Fruit fly (Drosophila melanogaster) whole organism, prepupa: ENCODE measurements around the gene CG13473.

Source experiments
- Blimp-1 ChIP-seq: fragments of 200-800 bp; sonication (Bioruptor generic); optimal IDR thresholded peaks from 3 replicates; lab custom pipeline; 2017; ENCODE audit warnings: missing biosample characterization, missing genetic modification characterization, mild to moderate bottlenecking, moderate library complexity, missing genetic modification reagents
- CG11294 ChIP-seq: fragments of 200-800 bp; sonication (Bioruptor generic); IDR thresholded peaks from 2 replicates; pipeline ENCODE4 v1.3.6; 2022; ENCODE audit warnings: missing biosample characterization, missing genetic modification characterization
- CG11762 ChIP-seq: fragments of 200-800 bp; sonication (Bioruptor generic); optimal IDR thresholded peaks from 3 replicates; lab custom pipeline; 2016; ENCODE audit warnings: missing biosample characterization, missing genetic modification characterization; ENCODE audit not compliant: insufficient read depth
- CG11902 ChIP-seq: fragments of 200-800 bp; sonication (Bioruptor generic); optimal IDR thresholded peaks from 3 replicates; lab custom pipeline; 2016; ENCODE audit warnings: missing biosample characterization, missing genetic modification characterization
- CG15336 ChIP-seq: fragments of 200-800 bp; sonication (Bioruptor generic); IDR thresholded peaks from 2 replicates; pipeline ENCODE4 v1.3.6; 2022; ENCODE audit warnings: missing biosample characterization, missing genetic modification characterization
- CG1621 ChIP-seq: fragments of 200-800 bp; sonication (Bioruptor generic); optimal IDR thresholded peaks from 3 replicates; lab custom pipeline; 2018; ENCODE audit warnings: missing biosample characterization, mild to moderate bottlenecking, missing genetic modification characterization
- CG16779 ChIP-seq: fragments of 200-800 bp; sonication (Bioruptor generic); optimal IDR thresholded peaks from 3 replicates; lab custom pipeline; 2017; ENCODE audit warnings: missing biosample characterization, mild to moderate bottlenecking, missing genetic modification characterization
- CG31627 ChIP-seq: fragments of 200-800 bp; sonication (Bioruptor generic); optimal IDR thresholded peaks from 3 replicates; lab custom pipeline; 2016; ENCODE audit warnings: missing biosample characterization, missing genetic modification characterization
- CG32006 ChIP-seq: fragments of 200-800 bp; sonication (Bioruptor generic); optimal IDR thresholded peaks from 3 replicates; lab custom pipeline; 2017; ENCODE audit warnings: missing biosample characterization, mild to moderate bottlenecking, missing genetic modification characterization
- CG34406 ChIP-seq: fragments of 200-800 bp; sonication (Bioruptor generic); optimal IDR thresholded peaks from 3 replicates; lab custom pipeline; 2016; ENCODE audit warnings: missing biosample characterization, missing genetic modification characterization
- CG3919 ChIP-seq: fragments of 200-800 bp; sonication (Bioruptor generic); optimal IDR thresholded peaks from 3 replicates; lab custom pipeline; 2016; ENCODE audit warnings: missing biosample characterization, missing genetic modification characterization
- CG6276 ChIP-seq: fragments of 200-800 bp; sonication (Bioruptor generic); optimal IDR thresholded peaks from 2 replicates; lab custom pipeline; 2017; ENCODE audit warnings: missing biosample characterization, mild to moderate bottlenecking, missing genetic modification characterization
- CG6808 ChIP-seq: fragments of 200-800 bp; sonication (Bioruptor generic); optimal IDR thresholded peaks from 3 replicates; lab custom pipeline; 2017; ENCODE audit warnings: missing biosample characterization, missing genetic modification characterization, mild to moderate bottlenecking, moderate library complexity, missing genetic modification reagents
- CG6854 ChIP-seq: fragments of 200-800 bp; sonication (Bioruptor generic); optimal IDR thresholded peaks from 2 replicates; lab custom pipeline; 2017; ENCODE audit warnings: missing biosample characterization, mild to moderate bottlenecking, missing genetic modification characterization
- CG7368 ChIP-seq: fragments of 200-800 bp; sonication (Bioruptor generic); optimal IDR thresholded peaks from 3 replicates; lab custom pipeline; 2016; ENCODE audit warnings: missing biosample characterization, missing genetic modification characterization
- CG8119 ChIP-seq: fragments of 200-800 bp; sonication (Bioruptor generic); IDR thresholded peaks from 3 replicates; pipeline ENCODE4 v1.3.6; 2022; ENCODE audit warnings: missing biosample characterization, missing genetic modification characterization
- CG8632 ChIP-seq: fragments of 200-800 bp; sonication (Bioruptor generic); optimal IDR thresholded peaks from 3 replicates; lab custom pipeline; 2016; ENCODE audit warnings: missing biosample characterization, missing genetic modification characterization
- CG9139 ChIP-seq: fragments of 200-800 bp; sonication (Bioruptor generic); optimal IDR thresholded peaks from 3 replicates; lab custom pipeline; 2017; ENCODE audit warnings: missing biosample characterization, mild to moderate bottlenecking, missing genetic modification characterization
- Eip78C ChIP-seq: fragments of 200-800 bp; sonication (Bioruptor generic); peaks from one replicate; lab custom pipeline; 2016; ENCODE audit warnings: missing biosample characterization, missing genetic modification characterization
- Eip93F ChIP-seq: fragments of 200-800 bp; sonication (Bioruptor generic); optimal IDR thresholded peaks from 2 replicates; lab custom pipeline; 2016; ENCODE audit warnings: missing biosample characterization, mild to moderate bottlenecking, missing genetic modification characterization
- Ets96B ChIP-seq: fragments of 200-800 bp; optimal IDR thresholded peaks from 2 replicates; lab custom pipeline; 2019; ENCODE audit warnings: missing biosample characterization, mild to moderate bottlenecking, missing genetic modification characterization, moderate library complexity
- Gug ChIP-seq: fragments of 200-800 bp; sonication (Bioruptor generic); IDR thresholded peaks from 2 replicates; pipeline ENCODE4 v1.3.6; 2022; ENCODE audit warnings: missing biosample characterization, missing genetic modification characterization
- Hr39 ChIP-seq: fragments of 200-800 bp; sonication (Bioruptor generic); optimal IDR thresholded peaks from 2 replicates; lab custom pipeline; 2016; ENCODE audit warnings: missing biosample characterization, missing genetic modification characterization
- Hr4 ChIP-seq: fragments of 200-800 bp; sonication (Bioruptor generic); optimal IDR thresholded peaks from 3 replicates; lab custom pipeline; 2016; ENCODE audit warnings: missing biosample characterization, missing genetic modification characterization
- OdsH ChIP-seq: fragments of 200-800 bp; sonication (Bioruptor generic); optimal IDR thresholded peaks from 3 replicates; lab custom pipeline; 2016; ENCODE audit warnings: missing biosample characterization, missing genetic modification characterization
- Sox102F ChIP-seq: fragments of 200-800 bp; sonication (Bioruptor generic); optimal IDR thresholded peaks from 2 replicates; lab custom pipeline; 2016; ENCODE audit warnings: missing biosample characterization, mild to moderate bottlenecking, missing genetic modification characterization
- Sox14 ChIP-seq: fragments of 200-800 bp; sonication (Bioruptor generic); optimal IDR thresholded peaks from 3 replicates; lab custom pipeline; 2016; ENCODE audit warnings: missing biosample characterization, missing genetic modification characterization
- Sox15 ChIP-seq: fragments of 200-800 bp; sonication (Bioruptor generic); optimal IDR thresholded peaks from 3 replicates; lab custom pipeline; 2016; ENCODE audit warnings: missing biosample characterization, missing genetic modification characterization
- achi ChIP-seq: fragments of 200-800 bp; sonication (Bioruptor generic); optimal IDR thresholded peaks from 3 replicates; lab custom pipeline; 2016; ENCODE audit warnings: missing biosample characterization, missing genetic modification characterization
- acj6 ChIP-seq: fragments of 200-800 bp; sonication (Bioruptor generic); optimal IDR thresholded peaks from 3 replicates; lab custom pipeline; 2016; ENCODE audit warnings: missing biosample characterization, missing genetic modification characterization
- cyc ChIP-seq: fragments of 200-800 bp; sonication (Bioruptor generic); optimal IDR thresholded peaks from 3 replicates; lab custom pipeline; 2016; ENCODE audit warnings: missing biosample characterization, missing genetic modification characterization
- dac ChIP-seq: fragments of 200-800 bp; sonication (Bioruptor generic); optimal IDR thresholded peaks from 2 replicates; lab custom pipeline; 2017; ENCODE audit warnings: missing biosample characterization, mild to moderate bottlenecking, missing genetic modification characterization
- fd59A ChIP-seq: fragments of 200-800 bp; sonication (Bioruptor generic); optimal IDR thresholded peaks from 2 replicates; lab custom pipeline; 2017; ENCODE audit warnings: missing biosample characterization, mild to moderate bottlenecking, missing genetic modification characterization, missing genetic modification reagents
- fd85E ChIP-seq: fragments of 200-800 bp; sonication (Bioruptor generic); optimal IDR thresholded peaks from 3 replicates; lab custom pipeline; 2016; ENCODE audit warnings: missing biosample characterization, missing genetic modification characterization
- fkh ChIP-seq: fragments of 200-800 bp; sonication (Bioruptor generic); optimal IDR thresholded peaks from 3 replicates; lab custom pipeline; 2017; ENCODE audit warnings: missing biosample characterization, mild to moderate bottlenecking, missing genetic modification characterization, moderate library complexity
- net ChIP-seq: fragments of 200-800 bp; sonication (Bioruptor generic); optimal IDR thresholded peaks from 3 replicates; lab custom pipeline; 2016; ENCODE audit warnings: missing biosample characterization, missing genetic modification characterization
- salr ChIP-seq, 2 experiments: fragments of 200-800 bp; sonication (Bioruptor generic); optimal IDR thresholded peaks; 3 replicates each; lab custom pipeline; 2016 to 2018; ENCODE audit warnings: missing biosample characterization in 2 of 2, missing genetic modification characterization in 2 of 2, mild to moderate bottlenecking in 1 of 2
- spab ChIP-seq: fragments of 200-800 bp; sonication (Bioruptor generic); optimal IDR thresholded peaks from 2 replicates; lab custom pipeline; 2017; ENCODE audit warnings: missing biosample characterization, mild to moderate bottlenecking, missing genetic modification characterization, missing genetic modification reagents
- topi ChIP-seq: fragments of 200-800 bp; sonication (Bioruptor generic); optimal IDR thresholded peaks from 3 replicates; lab custom pipeline; 2016; ENCODE audit warnings: missing biosample characterization, missing genetic modification characterization

The CG13473 gene

DNA sequence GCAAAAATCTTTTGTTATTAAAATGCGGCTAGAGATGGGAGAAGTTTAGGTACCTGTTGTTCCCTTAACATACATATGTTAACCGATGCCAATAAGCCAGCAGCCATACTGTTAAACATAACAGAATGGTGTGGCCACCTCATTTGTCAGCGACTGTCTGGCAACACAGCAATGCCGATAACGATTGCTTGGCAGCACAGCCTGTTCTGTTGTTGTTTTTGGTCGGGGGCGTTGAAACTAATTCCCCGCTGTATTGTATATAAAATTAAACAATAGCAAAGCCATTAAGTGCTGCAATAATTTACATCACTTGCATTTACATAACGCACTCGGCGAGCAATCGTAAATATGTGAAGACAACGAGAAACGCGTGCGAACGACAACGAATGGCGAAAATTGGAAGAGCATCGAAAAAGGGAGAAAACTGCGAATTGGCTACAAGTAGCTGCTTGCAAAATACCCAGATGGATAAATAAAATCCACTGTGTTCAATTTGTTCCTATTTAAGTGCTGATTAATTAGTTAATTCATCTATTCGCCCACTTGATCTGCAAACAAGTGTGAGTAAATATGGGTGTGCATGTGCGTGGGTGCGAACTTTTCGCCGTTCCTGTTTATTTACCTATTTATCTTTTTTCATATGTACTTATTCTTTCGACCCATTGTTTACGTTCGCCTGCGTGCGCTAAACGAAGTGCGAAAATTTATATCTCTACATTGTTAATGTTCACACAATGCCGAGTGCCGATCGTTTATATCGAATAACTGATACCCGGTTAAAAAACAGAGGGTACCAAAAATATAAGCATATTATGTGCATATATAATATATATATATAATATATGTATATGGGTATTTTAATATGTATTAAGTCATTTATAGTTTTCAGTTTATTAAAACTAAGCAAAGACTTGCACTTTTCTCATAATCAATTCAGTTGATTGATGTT, 33.6 kb downstream of the CG13473 start, which contains the start of the genes Tsen34 and Mgat4a (continued):
- TF ChIP-seq Sox14 (GFP tag; lab: Kevin White, UChicago) (peak; percentile 25), Sox15 (GFP tag; lab: Kevin White, UChicago) (no peak), Ets96B (no peak), Gug (no peak), fd59A (GFP tag; lab: Kevin White, UChicago) (no peak), CG11762 (GFP tag; lab: Kevin White, UChicago) (no peak), CG16779 (tag; lab: Kevin White, UChicago) (no peak), acj6 (GFP tag; lab: Kevin White, UChicago) (peak; percentile 35), CG34406 (GFP tag; lab: Kevin White, UChicago) (no peak), spab (GFP tag; lab: Kevin White, UChicago) (no peak), Hr4 (GFP tag; lab: Kevin White, UChicago) (no peak), Hr39 (GFP tag; lab: Kevin White, UChicago) (no peak), Blimp-1 (GFP tag; lab: Kevin White, UChicago) (no peak), CG31627 (GFP tag; lab: Kevin White, UChicago) (no peak), CG6276 (GFP tag; lab: Kevin White, UChicago) (no peak), topi (no peak), Eip93F (GFP tag; lab: Kevin White, UChicago) (no peak), CG15336 (GFP tag; lab: Robert Waterston, UW) (no peak), cyc (peak; percentile 7), dac (GFP tag; lab: Kevin White, UChicago) (no peak), Sox102F (GFP tag; lab: Kevin White, UChicago) (no peak), CG6854 (GFP tag; lab: Kevin White, UChicago) (no peak), OdsH (GFP tag; lab: Kevin White, UChicago) (no peak), CG7368 (GFP tag; lab: Kevin White, UChicago) (no peak), Eip78C (GFP tag; lab: Kevin White, UChicago) (no peak), CG3919 (GFP tag; lab: Kevin White, UChicago) (no peak), achi (GFP tag; lab: Kevin White, UChicago) (no peak), CG11902 (GFP tag; lab: Kevin White, UChicago) (no peak), salr (GFP tag; optimal IDR thresholded peaks at IDR 0.05; lab: Kevin White, UChicago) (no peak), fd85E (GFP tag; lab: Kevin White, UChicago) (no peak), CG11294 (GFP tag; lab: Robert Waterston, UW) (no peak), net (GFP tag; lab: Kevin White, UChicago) (no peak), CG8632 (GFP tag; lab: Kevin White, UChicago) (peak; percentile 55), CG1621 (tag; lab: Kevin White, UChicago) (no peak)

DNA sequence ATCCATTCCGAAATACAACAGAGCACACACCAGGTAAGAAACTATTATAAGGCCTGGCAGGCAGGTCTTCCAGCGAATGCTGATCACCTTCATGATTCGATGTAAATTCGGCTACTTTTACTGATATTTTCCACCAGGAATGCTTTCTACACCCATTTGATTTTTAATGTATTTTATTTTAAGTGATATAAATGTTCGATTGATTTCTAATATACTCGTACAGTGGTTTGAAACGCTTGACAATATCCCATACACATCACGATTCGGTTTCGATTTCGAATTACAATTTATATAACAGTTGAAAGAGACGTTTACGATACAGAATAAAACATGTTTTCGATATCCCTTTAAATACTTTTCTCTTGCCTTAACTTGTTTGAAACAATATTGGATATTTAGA, 40.6 kb downstream of the CG13473 start, which contains the start of gene Mgat4b:
TSS of gene Mgat4b (minus strand) at position 101 of the 400 bp plus-strand sequence.
- TF ChIP-seq CG7368 (GFP tag; lab: Kevin White, UChicago): no peak
- TF ChIP-seq CG6808 (GFP tag; lab: Kevin White, UChicago): no peak
- TF ChIP-seq CG3919 (GFP tag; lab: Kevin White, UChicago): no peak
- TF ChIP-seq CG8119 (GFP tag; lab: Robert Waterston, UW): no peak
- TF ChIP-seq CG9139 (GFP tag; lab: Kevin White, UChicago): no peak
- TF ChIP-seq fkh (GFP tag; lab: Kevin White, UChicago): no peak
- no peak for TF ChIP-seq CG32006 (GFP tag; lab: Kevin White, UChicago)
